Worm (Caenorhabditis elegans): Measurements from ENCODE around the gene clip-1.
A peak's percentile ranks its signal among the peaks of the same experiment; 100 is the strongest.

clip-1 gene

DNA sequence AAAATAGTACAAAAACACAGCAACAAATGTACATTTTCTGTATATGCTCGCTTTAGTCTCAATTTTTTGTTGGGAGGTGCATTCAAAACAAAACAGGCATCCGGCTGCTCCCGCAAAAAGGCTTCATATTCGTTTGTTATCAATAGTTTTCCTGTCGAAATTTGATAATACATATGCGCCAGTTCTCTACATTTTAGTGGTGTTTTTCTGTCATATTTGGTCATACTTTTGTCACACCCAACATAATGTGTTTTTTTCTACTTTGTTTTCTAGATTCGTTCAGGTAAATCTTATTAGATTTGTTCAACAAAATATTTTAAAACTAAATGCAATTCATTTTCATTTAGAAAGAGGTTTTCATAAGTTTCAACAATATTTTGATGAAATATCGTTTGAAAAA lies 10.4 kb downstream of the clip-1 start:
- no peak for TF ChIP-seq snpc-3.4 (tag; optimal IDR thresholded peaks at IDR 0.05)
- no peak for TF ChIP-seq egl-44 (GFP tag; IDR thresholded peaks at IDR 0.05)
- TF ChIP-seq atf-7 (tag; optimal IDR thresholded peaks at IDR 0.05), result no peak
- TF ChIP-seq D2030.7 (GFP tag; IDR thresholded peaks at IDR 0.05), result no peak
- TF ChIP-seq nhr-80 (tag; optimal IDR thresholded peaks at IDR 0.05), result peak; percentile 54
- TF ChIP-seq ama-1 (optimal IDR thresholded peaks at IDR 0.05), result no peak
- TF ChIP-seq ama-1 (GFP tag; optimal IDR thresholded peaks at IDR 0.05), result no peak

DNA sequence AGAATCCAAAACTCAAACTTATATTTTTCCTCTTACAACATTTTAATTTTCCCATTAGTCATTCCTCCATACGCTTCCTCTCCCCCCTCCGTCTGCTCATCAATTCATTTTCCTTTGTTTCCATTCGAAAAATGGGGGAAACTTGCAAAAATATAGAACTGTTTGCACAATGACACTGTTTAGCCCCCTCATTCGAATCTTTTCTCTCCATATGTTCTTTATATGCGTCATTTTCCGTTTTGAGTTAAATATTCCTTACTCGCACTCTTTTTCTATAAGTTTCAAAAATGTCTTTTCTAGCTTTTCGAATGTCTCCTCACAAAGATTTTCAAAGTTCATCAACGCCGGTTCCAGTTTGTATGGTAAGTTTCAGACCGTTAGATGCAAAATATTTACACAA lies 11.9 kb downstream of the clip-1 start, which contains the start of gene M01A8.1:
M01A8.1 (plus strand) TSS at position 301 of the 400 bp plus-strand sequence.
- no peak for TF ChIP-seq rec-8 (tag; optimal IDR thresholded peaks at IDR 0.05)
- TF ChIP-seq attf-5 (GFP tag; optimal IDR thresholded peaks at IDR 0.05), result no peak
- no peak for TF ChIP-seq nhr-80 (tag; optimal IDR thresholded peaks at IDR 0.05)
- no peak for TF ChIP-seq Y95B8A.8 (GFP tag; IDR thresholded peaks at IDR 0.05)
- no peak for TF ChIP-seq sdz-38 (tag; optimal IDR thresholded peaks at IDR 0.05)
- no peak for TF ChIP-seq ceh-40 (GFP tag; IDR thresholded peaks at IDR 0.05)
- TF ChIP-seq die-1 (tag; optimal IDR thresholded peaks at IDR 0.05), result no peak
- TF ChIP-seq lin-35 (GFP tag; optimal IDR thresholded peaks at IDR 0.05), result no peak
- no peak for TF ChIP-seq ama-1 (optimal IDR thresholded peaks at IDR 0.05)
- no peak for TF ChIP-seq ama-1 (GFP tag; optimal IDR thresholded peaks at IDR 0.05)
- TF ChIP-seq nfya-1 (tag; optimal IDR thresholded peaks at IDR 0.05; ENCODE audit: borderline replicate concordance, insufficient read depth), result no peak
- TF ChIP-seq egl-18 (GFP tag; IDR thresholded peaks at IDR 0.05), result no peak
- no peak for TF ChIP-seq lsl-1 (GFP tag; optimal IDR thresholded peaks at IDR 0.05)

DNA sequence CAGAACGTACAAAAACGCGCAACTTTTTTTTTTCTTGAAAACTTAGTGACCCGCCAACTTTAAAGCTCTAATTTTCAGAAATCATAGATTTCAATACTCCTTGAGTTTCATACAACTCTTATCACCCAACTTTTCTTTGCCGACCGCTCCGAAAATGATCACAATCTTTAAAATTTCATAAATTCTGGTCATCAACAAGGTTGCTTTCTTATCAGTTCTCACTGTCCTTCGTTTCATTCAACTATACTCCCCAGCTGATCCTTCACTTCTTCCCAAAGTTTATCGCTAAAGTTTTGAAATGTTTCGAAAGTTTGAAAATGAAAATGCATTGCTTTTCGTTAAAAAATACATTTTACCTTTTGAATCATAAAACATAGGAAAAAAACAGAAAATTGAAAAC lies 13.1 kb downstream of the clip-1 start:
- no peak for TF ChIP-seq mcd-1 (GFP tag; IDR thresholded peaks at IDR 0.05)
- peak; percentile 39; the same call in 1 of the 2 replicates for TF ChIP-seq cebp-1 (GFP tag; IDR thresholded peaks at IDR 0.05)
- no peak for TF ChIP-seq cebp-1 (tag; optimal IDR thresholded peaks at IDR 0.05)
- no peak for TF ChIP-seq ceh-100 (GFP tag; IDR thresholded peaks at IDR 0.05)
- no peak for TF ChIP-seq aptf-3 (GFP tag; IDR thresholded peaks at IDR 0.05)
- TF ChIP-seq nhr-80 (tag; optimal IDR thresholded peaks at IDR 0.05), result peak; percentile 79
- no peak for TF ChIP-seq zim-3 (tag; optimal IDR thresholded peaks at IDR 0.05)
- TF ChIP-seq lin-54 (GFP tag; optimal IDR thresholded peaks at IDR 0.05), result no peak

DNA sequence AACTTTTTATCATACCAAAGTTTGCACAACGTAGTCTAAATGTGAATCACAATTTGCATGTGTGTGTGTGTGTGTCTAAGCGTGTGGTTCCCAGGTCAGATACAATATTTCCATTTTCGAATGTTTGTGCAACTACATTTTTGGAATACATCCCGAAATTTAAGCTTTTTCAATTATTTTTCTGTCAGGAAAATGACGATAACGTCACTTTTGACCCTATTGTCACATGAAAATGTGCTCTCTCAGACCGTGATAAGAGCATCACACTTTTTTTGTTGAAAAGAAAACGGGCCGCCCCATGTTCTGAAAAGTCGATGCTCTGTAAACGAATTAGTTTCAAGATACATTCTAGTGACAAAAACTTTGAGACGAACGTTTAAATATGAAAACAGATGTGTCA lies 13.9 kb downstream of the clip-1 start:
- TF ChIP-seq nhr-80 (tag; optimal IDR thresholded peaks at IDR 0.05) (peak; percentile 69), hrde-1 (tag; optimal IDR thresholded peaks at IDR 0.05; ENCODE audit: borderline replicate concordance) (no peak), rcor-1 (GFP tag; IDR thresholded peaks at IDR 0.05) (no peak), F37B4.10 (GFP tag; IDR thresholded peaks at IDR 0.05) (no peak), tbx-9 (tag; optimal IDR thresholded peaks at IDR 0.05; ENCODE audit: borderline replicate concordance) (no peak)

DNA sequence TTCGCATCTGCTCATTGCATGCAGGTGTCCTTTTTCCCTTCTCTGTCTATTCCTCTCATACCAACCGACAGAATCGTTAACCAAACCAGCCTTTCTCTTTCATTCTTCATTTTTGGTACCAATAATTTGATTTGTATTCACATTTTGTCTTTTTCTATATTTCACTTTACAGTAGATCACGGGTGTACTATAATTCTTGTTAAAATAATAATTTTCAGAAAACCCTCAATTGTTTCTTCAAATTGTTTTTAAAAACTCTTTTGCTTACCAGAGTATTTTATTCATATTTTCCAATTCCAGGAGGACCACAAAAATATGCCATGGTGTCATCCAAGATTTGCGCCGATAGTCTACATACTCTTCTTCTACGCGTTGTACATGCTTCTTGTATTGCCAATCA lies 18.1 kb downstream of the clip-1 start, which contains the start of gene T02C1.2:
T02C1.2 (plus strand) TSS at position 301 of the 400 bp plus-strand sequence.
- no peak for TF ChIP-seq let-607 (tag; optimal IDR thresholded peaks at IDR 0.05)
- TF ChIP-seq snpc-1.1 (tag; optimal IDR thresholded peaks at IDR 0.05; ENCODE audit: insufficient read depth), result no peak
- TF ChIP-seq F52B5.7 (tag; optimal IDR thresholded peaks at IDR 0.05), result no peak
- no peak for TF ChIP-seq lin-35 (GFP tag; optimal IDR thresholded peaks at IDR 0.05)
- no peak for TF ChIP-seq nhr-27 (tag; optimal IDR thresholded peaks at IDR 0.05)
- TF ChIP-seq ztf-25 (GFP tag; IDR thresholded peaks at IDR 0.05), result no peak
- TF ChIP-seq T07F8.4 (tag; optimal IDR thresholded peaks at IDR 0.05), result no peak
- no peak for TF ChIP-seq sea-2 (GFP tag; IDR thresholded peaks at IDR 0.05)

Data from whole organism, young adult.